Worm (Caenorhabditis elegans): ENCODE data around the gene F55H2.7.

Gene F55H2.7

ce11 chrIII:9521410-9522090 is 5.5 kb upstream of the F55H2.7 start, which contains the start of the genes clu-1 and prp-40 (continued):
- TF ChIP-seq Y116A8C.19 (tag; optimal IDR thresholded peaks at IDR 0.05; ENCODE audit: borderline replicate concordance) = no peak
- peak; percentile 77 for TF ChIP-seq irx-1 (tag; optimal IDR thresholded peaks at IDR 0.05)
- no peak for TF ChIP-seq C34B4.2 (tag; optimal IDR thresholded peaks at IDR 0.05)
- TF ChIP-seq aly-2 (tag; optimal IDR thresholded peaks at IDR 0.05) = peak; percentile 83
- TF ChIP-seq dpl-1 (GFP tag; optimal IDR thresholded peaks at IDR 0.05) = peak; percentile 83 to 87 (median 86)
- peak; percentile 86 for TF ChIP-seq fkh-8 (tag; optimal IDR thresholded peaks at IDR 0.05)
- no peak for TF ChIP-seq vab-15 (tag; optimal IDR thresholded peaks at IDR 0.05)
- TF ChIP-seq C16A3.4 (tag; optimal IDR thresholded peaks at IDR 0.05) = peak; percentile 94
- peak; percentile 88 for TF ChIP-seq isw-1 (GFP tag; IDR thresholded peaks at IDR 0.05)
- TF ChIP-seq skn-1 (tag; optimal IDR thresholded peaks at IDR 0.05) = peak; percentile 78
- peak; percentile 93 for TF ChIP-seq nhr-47 (tag; optimal IDR thresholded peaks at IDR 0.05)
- peak; percentile 88 for TF ChIP-seq unc-86 (tag; optimal IDR thresholded peaks at IDR 0.05)
- peak; percentile 81 for TF ChIP-seq nhr-77 (tag; optimal IDR thresholded peaks at IDR 0.05)
- TF ChIP-seq zip-4 (GFP tag; optimal IDR thresholded peaks at IDR 0.05) = peak; percentile 52
- TF ChIP-seq swsn-7 (tag; optimal IDR thresholded peaks at IDR 0.05) = peak; percentile 91
- no peak for TF ChIP-seq ceh-88 (GFP tag; IDR thresholded peaks at IDR 0.05)
- peak; percentile 94 to 96 for TF ChIP-seq lsy-2 (tag; optimal IDR thresholded peaks at IDR 0.05)
- peak; percentile 78 for TF ChIP-seq snpc-4 (tag; optimal IDR thresholded peaks at IDR 0.05)
- TF ChIP-seq ces-1 (GFP tag; optimal IDR thresholded peaks at IDR 0.05) = no peak
- peak; percentile 70 for TF ChIP-seq C04F5.9 (tag; optimal IDR thresholded peaks at IDR 0.05)
- peak; percentile 58 for TF ChIP-seq pax-3 (tag; optimal IDR thresholded peaks at IDR 0.05)
- peak; percentile 88 to 89 for TF ChIP-seq efl-1 (optimal IDR thresholded peaks at IDR 0.05)
- peak; percentile 82 to 98 for TF ChIP-seq efl-1 (GFP tag; optimal IDR thresholded peaks at IDR 0.05 in 1 of 2)
- TF ChIP-seq nhr-84 (tag; optimal IDR thresholded peaks at IDR 0.05) = no peak
- TF ChIP-seq hlh-17 (GFP tag; optimal IDR thresholded peaks at IDR 0.05; ENCODE audit: borderline replicate concordance) = no peak
- peak; percentile 90 to 92 (median 92) for TF ChIP-seq ceh-82 (tag; optimal IDR thresholded peaks at IDR 0.05)
- TF ChIP-seq fkh-4 (tag; optimal IDR thresholded peaks at IDR 0.05; ENCODE audit: borderline replicate concordance) = peak; percentile 77
- peak; percentile 90 for TF ChIP-seq xbp-1 (tag; optimal IDR thresholded peaks at IDR 0.05)
- peak; percentile 71 for TF ChIP-seq mef-2 (tag; optimal IDR thresholded peaks at IDR 0.05)
- no peak for TF ChIP-seq efl-3 (GFP tag; optimal IDR thresholded peaks at IDR 0.05)
- peak; percentile 95 for TF ChIP-seq snu-23 (GFP tag; optimal IDR thresholded peaks at IDR 0.05)
- no peak for TF ChIP-seq ceh-90 (tag; optimal IDR thresholded peaks at IDR 0.05)
- peak; percentile 43 for TF ChIP-seq nhr-11 (tag; optimal IDR thresholded peaks at IDR 0.05)
- no peak for TF ChIP-seq unc-98 (GFP tag; IDR thresholded peaks at IDR 0.05)
- TF ChIP-seq ceh-8 (GFP tag; optimal IDR thresholded peaks at IDR 0.05) = peak; percentile 79
- peak; percentile 95 for TF ChIP-seq rnt-1 (tag; optimal IDR thresholded peaks at IDR 0.05)
- peak; percentile 89 for TF ChIP-seq mep-1 (tag; optimal IDR thresholded peaks at IDR 0.05)
- TF ChIP-seq elt-2 (tag; optimal IDR thresholded peaks at IDR 0.05) = peak; percentile 56
- TF ChIP-seq ztf-4 (tag; optimal IDR thresholded peaks at IDR 0.05) = peak; percentile 83
- TF ChIP-seq fkh-10 (GFP tag; optimal IDR thresholded peaks at IDR 0.05) = peak; percentile 57
- peak; percentile 86 for TF ChIP-seq fos-1 (tag; optimal IDR thresholded peaks at IDR 0.05)

DNA sequence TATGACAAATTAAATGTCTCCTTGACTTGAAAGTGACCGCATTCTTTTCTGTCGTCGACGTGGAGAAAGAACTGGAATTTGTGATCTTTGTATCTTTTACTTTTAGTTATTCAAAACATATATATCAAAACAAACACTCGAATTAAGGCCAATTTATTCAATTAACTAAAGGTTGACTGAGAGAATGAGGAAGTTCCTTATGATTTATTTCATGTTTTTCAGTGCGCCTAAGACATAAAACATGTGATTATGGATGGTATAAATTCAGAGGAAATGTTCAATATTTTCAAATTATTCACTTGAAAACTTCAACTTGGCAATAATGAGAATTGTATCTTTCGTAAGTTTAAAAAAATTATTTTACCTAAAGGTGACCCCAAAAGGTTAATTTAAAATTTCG is 2.5 kb downstream of the F55H2.7 start, which contains the start of gene F55H2.8:
Gene F55H2.8, plus strand, starts transcription at position 301 of the 400 bp plus-strand sequence.
- no peak for TF ChIP-seq ceh-63 (GFP tag; optimal IDR thresholded peaks at IDR 0.05)
- no peak for TF ChIP-seq nhr-28 (tag; optimal IDR thresholded peaks at IDR 0.05)
- no peak for TF ChIP-seq vab-15 (tag; optimal IDR thresholded peaks at IDR 0.05)
- no peak for TF ChIP-seq zag-1 (tag; optimal IDR thresholded peaks at IDR 0.05)
- TF ChIP-seq nhr-85 (tag) = no peak
- TF ChIP-seq tbx-2 (tag; optimal IDR thresholded peaks at IDR 0.05) = no peak
- no peak for TF ChIP-seq nhr-90 (tag; optimal IDR thresholded peaks at IDR 0.05; ENCODE audit: poor library complexity)
- TF ChIP-seq sup-37 (GFP tag; optimal IDR thresholded peaks at IDR 0.05) = no peak
- TF ChIP-seq unc-130 (tag; optimal IDR thresholded peaks at IDR 0.05) = no peak
- no peak for TF ChIP-seq rnt-1 (tag; optimal IDR thresholded peaks at IDR 0.05)

Measured in whole organism, L1 larva.